Fruit fly (Drosophila melanogaster): ENCODE measurements around the gene IntS12.
A peak's percentile ranks its signal among the peaks of the same experiment; 100 is the strongest.

The IntS12 gene

DNA sequence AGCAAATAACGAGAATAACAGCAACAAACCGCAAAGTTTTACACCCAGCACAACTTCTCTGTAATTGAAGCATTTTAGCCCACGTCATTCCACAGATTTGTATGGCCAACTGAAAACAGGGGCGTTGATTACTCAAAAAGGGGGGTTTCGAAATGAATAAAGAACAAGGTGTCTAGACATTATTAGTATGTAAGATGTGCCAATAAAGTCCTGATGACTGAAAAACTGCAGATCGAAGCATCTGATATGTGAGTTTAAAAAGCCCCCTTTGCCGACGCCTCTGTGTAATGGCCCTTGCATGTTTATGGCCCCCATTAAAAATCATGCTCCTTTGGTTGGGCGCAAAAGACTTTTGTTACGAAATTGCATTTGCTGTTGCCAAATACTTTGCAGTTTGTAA is 42.1 kb upstream of the IntS12 start (continued):
- TF ChIP-seq ci (GFP tag; IDR thresholded peaks at IDR 0.05) (peak; percentile 74), Bteb2 (GFP tag; optimal IDR thresholded peaks at IDR 0.05) (no peak), Scr (GFP tag; IDR thresholded peaks at IDR 0.05; ENCODE audit: partially characterized antibody) (no peak), jumu (GFP tag; optimal IDR thresholded peaks at IDR 0.05) (no peak), CG31441 (GFP tag; IDR thresholded peaks at IDR 0.05) (no peak), ro (GFP tag; IDR thresholded peaks at IDR 0.05) (no peak), fru (optimal IDR thresholded peaks at IDR 0.05) (no peak), tio (GFP tag; optimal IDR thresholded peaks at IDR 0.05) (peak; percentile 12), Fer3 (tag; optimal IDR thresholded peaks at IDR 0.05) (peak; percentile 1), CG4282 (GFP tag; optimal IDR thresholded peaks at IDR 0.05) (no peak), CG1233 (GFP tag; optimal IDR thresholded peaks at IDR 0.05) (no peak), Aef1 (GFP tag; IDR thresholded peaks at IDR 0.05) (peak; percentile 27; the same call in 1 of the 3 replicates), disco-r (GFP tag; optimal IDR thresholded peaks at IDR 0.05) (no peak), ERR (GFP tag; optimal IDR thresholded peaks at IDR 0.05) (no peak), peb (GFP tag; IDR thresholded peaks at IDR 0.05) (0 out of 2 replicates have a peak, but pooled peaks have one; percentile 19), CG34422 (GFP tag; IDR thresholded peaks at IDR 0.05) (no peak), Sin3A (optimal IDR thresholded peaks at IDR 0.05) (no peak), bab2 (GFP tag; optimal IDR thresholded peaks at IDR 0.05) (no peak), bigmax (GFP tag; optimal IDR thresholded peaks at IDR 0.05) (no peak), CG1647 (GFP tag; optimal IDR thresholded peaks at IDR 0.05) (no peak), Ets97D (GFP tag; optimal IDR thresholded peaks at IDR 0.05) (no peak), MBD-R2 (GFP tag; IDR thresholded peaks at IDR 0.05) (no peak), CG14860 (GFP tag; IDR thresholded peaks at IDR 0.05; ENCODE audit: partially characterized antibody) (no peak), Tbp (GFP tag; optimal IDR thresholded peaks at IDR 0.05) (no peak), HHEX (GFP tag; optimal IDR thresholded peaks at IDR 0.05) (peak; percentile 16), CG8359 (GFP tag; optimal IDR thresholded peaks at IDR 0.05; ENCODE audit: borderline replicate concordance) (no peak), twi (tag; optimal IDR thresholded peaks at IDR 0.05) (no peak), trh (GFP tag; optimal IDR thresholded peaks at IDR 0.05) (no peak), CG2199 (GFP tag; IDR thresholded peaks at IDR 0.05) (no peak), Hr51 (GFP tag; optimal IDR thresholded peaks at IDR 0.05) (peak in 1 of 2 experiments; percentile 45), fu2 (GFP tag; optimal IDR thresholded peaks at IDR 0.05) (no peak), CG10274 (GFP tag; optimal IDR thresholded peaks at IDR 0.05) (no peak), gce (GFP tag; IDR thresholded peaks at IDR 0.05) (no peak), cato (GFP tag; optimal IDR thresholded peaks at IDR 0.05; ENCODE audit: borderline replicate concordance) (no peak), CG7786 (GFP tag; optimal IDR thresholded peaks at IDR 0.05) (no peak), lbe (GFP tag; optimal IDR thresholded peaks at IDR 0.05) (no peak), Myb (GFP tag; optimal IDR thresholded peaks at IDR 0.05) (peak; percentile 17), CG15696 (tag; optimal IDR thresholded peaks at IDR 0.05) (no peak), CG17612 (GFP tag; IDR thresholded peaks at IDR 0.05) (no peak), CG2129 (GFP tag; IDR thresholded peaks at IDR 0.05; ENCODE audit: partially characterized antibody) (no peak), CG13424 (tag; optimal IDR thresholded peaks at IDR 0.05) (peak; percentile 43), scrt (GFP tag; optimal IDR thresholded peaks at IDR 0.05) (no peak), Hey (tag; optimal IDR thresholded peaks at IDR 0.05) (no peak), en (GFP tag; optimal IDR thresholded peaks at IDR 0.05) (no peak), zen2 (GFP tag; IDR thresholded peaks at IDR 0.05; ENCODE audit: partially characterized antibody) (no peak), ssp (GFP tag; IDR thresholded peaks at IDR 0.05) (no peak), CG30020 (tag; optimal IDR thresholded peaks at IDR 0.05) (no peak), sens-2 (GFP tag; IDR thresholded peaks at IDR 0.05) (no peak), CG34224 (GFP tag; IDR thresholded peaks at IDR 0.05; ENCODE audit: partially characterized antibody) (no peak), mld (GFP tag; IDR thresholded peaks at IDR 0.05; ENCODE audit: partially characterized antibody) (no peak), ind (GFP tag; optimal IDR thresholded peaks at IDR 0.05) (peak; percentile 50), CG13296 (GFP tag; optimal IDR thresholded peaks at IDR 0.05) (no peak), HLH3B (GFP tag; IDR thresholded peaks at IDR 0.05) (no peak)

Data from whole organism, embryonic.